Fruit fly (Drosophila melanogaster): ENCODE data around the gene CG12091.

CG12091 gene

DNA sequence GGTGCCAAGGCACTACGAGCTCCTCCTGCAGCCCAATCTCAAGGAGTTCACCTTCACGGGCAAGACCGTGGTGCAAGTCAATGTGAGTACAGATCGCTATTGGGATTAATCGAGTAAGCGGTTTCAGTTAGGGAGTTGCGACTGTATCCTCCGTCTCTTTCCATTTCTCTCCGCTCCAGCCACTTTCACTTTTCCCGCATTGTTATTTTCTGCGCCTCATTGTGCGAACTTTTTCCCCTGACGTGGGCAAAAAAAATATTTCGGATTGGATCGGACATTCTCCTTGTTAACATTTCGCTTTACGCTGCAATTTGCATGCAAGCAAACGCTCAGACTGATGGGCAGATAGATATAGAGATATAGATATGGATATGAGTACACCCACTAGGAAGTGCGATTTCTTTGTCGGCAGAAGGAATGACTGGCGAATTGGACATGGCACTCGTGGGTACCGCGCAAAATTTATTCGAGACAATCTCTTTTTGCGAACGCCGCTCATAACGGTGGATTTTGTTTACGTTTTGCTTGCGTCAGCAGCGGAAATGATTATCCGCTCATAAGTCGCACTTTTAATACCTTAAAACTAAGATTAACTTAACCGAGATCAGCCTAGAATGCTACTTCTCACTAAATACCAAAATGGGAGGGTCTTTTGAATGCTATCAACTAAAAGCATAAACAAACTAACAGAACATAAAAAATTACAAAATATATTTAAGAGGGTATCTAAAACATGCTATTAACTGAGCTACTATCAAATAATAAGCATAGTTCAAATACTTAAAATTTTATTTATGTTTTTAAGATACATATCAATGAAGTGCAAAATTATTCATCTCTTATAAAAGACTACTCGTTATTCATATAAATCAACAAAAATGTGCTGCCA is 17.7 kb downstream of the CG12091 start:
- TF ChIP-seq Hnf4 (GFP tag; optimal IDR thresholded peaks at IDR 0.05) (no peak), Rel (GFP tag; optimal IDR thresholded peaks at IDR 0.05) (no peak), Rel (tag; optimal IDR thresholded peaks at IDR 0.05) (no peak), lola (GFP tag; optimal IDR thresholded peaks at IDR 0.05) (no peak), OdsH (GFP tag; optimal IDR thresholded peaks at IDR 0.05) (no peak), h (GFP tag; optimal IDR thresholded peaks at IDR 0.05) (peak; percentile 27), sv (GFP tag; optimal IDR thresholded peaks at IDR 0.05) (no peak), GATAd (GFP tag; optimal IDR thresholded peaks at IDR 0.05) (no peak)

- no peak for TF ChIP-seq lola (GFP tag; optimal IDR thresholded peaks at IDR 0.05)
- TF ChIP-seq OdsH (GFP tag; optimal IDR thresholded peaks at IDR 0.05), result peak; percentile 81
- peak; percentile 62 for TF ChIP-seq psq (GFP tag; optimal IDR thresholded peaks at IDR 0.05)
- TF ChIP-seq jim (GFP tag; optimal IDR thresholded peaks at IDR 0.05), result no peak
- TF ChIP-seq Hnf4 (GFP tag; optimal IDR thresholded peaks at IDR 0.05), result no peak
- TF ChIP-seq br (GFP tag; optimal IDR thresholded peaks at IDR 0.05), result peak; percentile 80
- TF ChIP-seq ey (GFP tag; optimal IDR thresholded peaks at IDR 0.05), result peak; percentile 76
- TF ChIP-seq Hr83 (GFP tag; optimal IDR thresholded peaks at IDR 0.05; ENCODE audit: poor library complexity, severe bottlenecking), result peak; percentile 71
- peak; percentile 45 for TF ChIP-seq woc (GFP tag; optimal IDR thresholded peaks at IDR 0.05)
- no peak for TF ChIP-seq Hr78 (GFP tag; optimal IDR thresholded peaks at IDR 0.05)
- TF ChIP-seq CG9705 (GFP tag; optimal IDR thresholded peaks at IDR 0.05), result peak; percentile 4
- TF ChIP-seq rgr (GFP tag; optimal IDR thresholded peaks at IDR 0.05), result peak; percentile 87
- TF ChIP-seq tai (GFP tag; optimal IDR thresholded peaks at IDR 0.05), result no peak
- TF ChIP-seq Dif (GFP tag; optimal IDR thresholded peaks at IDR 0.05; ENCODE audit: partially characterized antibody), result peak; percentile 12
- TF ChIP-seq Jra (GFP tag; optimal IDR thresholded peaks at IDR 0.05), result peak; percentile 81
- TF ChIP-seq h (GFP tag; optimal IDR thresholded peaks at IDR 0.05), result peak; percentile 81
- TF ChIP-seq sage (GFP tag; optimal IDR thresholded peaks at IDR 0.05), result no peak
- TF ChIP-seq Vsx2 (GFP tag; optimal IDR thresholded peaks at IDR 0.05; ENCODE audit: partially characterized antibody), result no peak
- TF ChIP-seq dl (GFP tag; optimal IDR thresholded peaks at IDR 0.05; ENCODE audit: insufficient read depth in 1 of 2, partially characterized antibody in 2 of 2), result no peak
- TF ChIP-seq Mio (GFP tag; optimal IDR thresholded peaks at IDR 0.05), result peak; percentile 40
- TF ChIP-seq Abd-B (GFP tag; optimal IDR thresholded peaks at IDR 0.05), result no peak
- no peak for TF ChIP-seq brk (GFP tag; optimal IDR thresholded peaks at IDR 0.05)
- TF ChIP-seq foxo (GFP tag; optimal IDR thresholded peaks at IDR 0.05), result peak in 1 of 2 experiments; percentile 83
- TF ChIP-seq GATAd (GFP tag; optimal IDR thresholded peaks at IDR 0.05), result peak; percentile 51
- TF ChIP-seq Sp1 (GFP tag; optimal IDR thresholded peaks at IDR 0.05), result peak; percentile 48
- TF ChIP-seq N (GFP tag; optimal IDR thresholded peaks at IDR 0.05), result no peak
- TF ChIP-seq pan (optimal IDR thresholded peaks at IDR 0.05), result no peak
- no peak for TF ChIP-seq usp (GFP tag; optimal IDR thresholded peaks at IDR 0.05)
- TF ChIP-seq Rel (GFP tag; optimal IDR thresholded peaks at IDR 0.05), result no peak
- peak; percentile 9 for TF ChIP-seq Rel (tag; optimal IDR thresholded peaks at IDR 0.05)
- peak; percentile 36 for TF ChIP-seq HLH106 (tag; optimal IDR thresholded peaks at IDR 0.05)
- TF ChIP-seq dsf (GFP tag; optimal IDR thresholded peaks at IDR 0.05; ENCODE audit: borderline replicate concordance), result no peak
- no peak for TF ChIP-seq Dfd (GFP tag; optimal IDR thresholded peaks at IDR 0.05)
- TF ChIP-seq Myc (optimal IDR thresholded peaks at IDR 0.05), result peak; percentile 21
- TF ChIP-seq CrebA (GFP tag; optimal IDR thresholded peaks at IDR 0.05; ENCODE audit: borderline replicate concordance), result no peak
- TF ChIP-seq dmrt93B (GFP tag; optimal IDR thresholded peaks at IDR 0.05), result peak; percentile 30
- TF ChIP-seq fru (GFP tag; optimal IDR thresholded peaks at IDR 0.05), result peak; percentile 76
- peak; percentile 44 for TF ChIP-seq CG32264 (GFP tag; optimal IDR thresholded peaks at IDR 0.05)
- peak; percentile 73 for TF ChIP-seq sv (GFP tag; optimal IDR thresholded peaks at IDR 0.05)
Measured at dm6 chr3L:1517274-1518047, 19.2 kb downstream of the CG12091 start.
